Worm (Caenorhabditis elegans): ENCODE results near the gene F13B12.7.

ce11 chrIV:10430507-10430906 lies 13.1 kb upstream of the F13B12.7 start:
- TF ChIP-seq flt-1 (GFP tag; IDR thresholded peaks at IDR 0.05) (no peak), klf-2 (GFP tag; conservative IDR thresholded peaks at IDR 0.05) (no peak), tab-1 (GFP tag; IDR thresholded peaks at IDR 0.05) (no peak), cog-1 (tag; optimal IDR thresholded peaks at IDR 0.05) (no peak), ztf-23 (GFP tag; IDR thresholded peaks at IDR 0.05) (no peak), med-1 (GFP tag; optimal IDR thresholded peaks at IDR 0.05; ENCODE audit: insufficient read depth) (no peak), ref-1 (GFP tag; conservative IDR thresholded peaks at IDR 0.05) (no peak), T22C8.4 (GFP tag; IDR thresholded peaks at IDR 0.05) (no peak), ztf-29 (GFP tag; IDR thresholded peaks at IDR 0.05) (no peak)

All from whole organism, midembryonic.